Worm (Caenorhabditis elegans) whole organism, L1 larva: ENCODE data around the gene srj-5.

Experiments
- aly-2 ChIP-seq: fragments of 150-350 bp; optimal IDR thresholded peaks from 2 replicates; lab custom pipeline; 2014; ENCODE audit warnings: missing biosample characterization, missing genetic modification characterization
- dpl-1 ChIP-seq, 3 experiments: fragments of 150-350 bp in 2 of 3; sonication (generic microtip) in 1 of 3; optimal IDR thresholded peaks; 2 replicates each; lab custom pipeline; 2014 to 2017; ENCODE audit warnings: missing biosample characterization in 3 of 3, missing genetic modification characterization in 3 of 3, missing genetic modification reagents in 3 of 3
- fkh-4 ChIP-seq: sonication (generic microtip); optimal IDR thresholded peaks from 2 replicates; lab custom pipeline; 2016; ENCODE audit warnings: missing compliant biosample characterization, missing genetic modification characterization, borderline replicate concordance
- lin-14 ChIP-seq: fragments of 200-800 bp; sonication (Bioruptor generic); optimal IDR thresholded peaks from 2 replicates; lab custom pipeline; 2018; ENCODE audit warnings: mild to moderate bottlenecking, missing genetic modification characterization, moderate library complexity, missing compliant biosample characterization
- nhr-90 ChIP-seq: sonication (generic microtip); optimal IDR thresholded peaks from 2 replicates; lab custom pipeline; 2016; ENCODE audit warnings: mild to moderate bottlenecking, missing genetic modification characterization, missing compliant biosample characterization; ENCODE audit not compliant: poor library complexity
- skn-1 ChIP-seq: fragments of 150-350 bp; optimal IDR thresholded peaks from 2 replicates; lab custom pipeline; 2014; ENCODE audit warnings: missing biosample characterization, missing genetic modification characterization
- snpc-4 ChIP-seq: fragments of 150-350 bp; optimal IDR thresholded peaks from 2 replicates; lab custom pipeline; 2014; ENCODE audit warnings: missing biosample characterization, missing genetic modification characterization

- no peak for TF ChIP-seq snpc-4 (tag; lab: Kevin White, UChicago)
- no peak for TF ChIP-seq aly-2 (tag; lab: Kevin White, UChicago)
- TF ChIP-seq fkh-4 = no peak
- no peak for TF ChIP-seq nhr-90 (tag; lab: Kevin White, UChicago)
- no peak for TF ChIP-seq lin-14 (GFP tag; lab: Kevin White, UChicago)
- TF ChIP-seq skn-1 (tag; lab: Kevin White, UChicago) = no peak
- no peak for TF ChIP-seq dpl-1 (GFP tag; optimal IDR thresholded peaks at IDR 0.05; lab: Kevin White, UChicago)
Measured at ce11 chrV:642750-643149, 10.1 kb downstream of the srj-5 start, which contains the start of gene nhr-190.
